Fruit fly (Drosophila melanogaster) whole organism, embryonic: Measurements from ENCODE around the gene Zwilch.
A peak's percentile ranks its signal among the peaks of the same experiment; 100 is the strongest.

Source experiments
- CG10274 ChIP-seq: fragments of 200-800 bp; sonication (Bioruptor generic); optimal IDR thresholded peaks from 3 replicates; lab custom pipeline; 2017; ENCODE audit warnings: missing biosample characterization, mild to moderate bottlenecking, missing genetic modification characterization
- CG10431 ChIP-seq: fragments of 200-800 bp; sonication (Bioruptor generic); optimal IDR thresholded peaks from 3 replicates; lab custom pipeline; 2018; ENCODE audit warnings: missing biosample characterization, mild to moderate bottlenecking, missing genetic modification characterization
- CG11085 ChIP-seq: fragments of 200-800 bp; sonication (Bioruptor generic); IDR thresholded peaks from 2 replicates; pipeline ENCODE4 v1.3.6; 2022; ENCODE audit warnings: missing biosample characterization, missing genetic modification characterization
- CG13287 ChIP-seq: fragments of 200-800 bp; sonication (Bioruptor generic); IDR thresholded peaks from 2 replicates; pipeline ENCODE4 v1.3.6; 2022; ENCODE audit warnings: missing biosample characterization, missing genetic modification characterization; ENCODE audit not compliant: partially characterized antibody
- CG13424 ChIP-seq: fragments of 200-800 bp; sonication (Bioruptor generic); optimal IDR thresholded peaks from 2 replicates; lab custom pipeline; 2019; ENCODE audit warnings: missing biosample characterization, mild to moderate bottlenecking, missing genetic modification characterization, moderate library complexity
- CG14860 ChIP-seq: fragments of 200-800 bp; sonication (Bioruptor generic); IDR thresholded peaks from 3 replicates; pipeline ENCODE4 v1.3.6; 2022; ENCODE audit warnings: missing biosample characterization, missing genetic modification characterization; ENCODE audit not compliant: partially characterized antibody
- CG15696 ChIP-seq: fragments of 200-800 bp; sonication (Bioruptor generic); optimal IDR thresholded peaks from 2 replicates; lab custom pipeline; 2019; ENCODE audit warnings: missing biosample characterization, mild to moderate bottlenecking, missing genetic modification characterization, moderate library complexity
- CG16813 ChIP-seq: fragments of 200-800 bp; sonication (Bioruptor generic); IDR thresholded peaks from 3 replicates; pipeline ENCODE4 v1.3.6; 2022; ENCODE audit warnings: missing biosample characterization, missing genetic modification characterization; ENCODE audit not compliant: partially characterized antibody
- CG17328 ChIP-seq: fragments of 200-800 bp; sonication (Bioruptor generic); IDR thresholded peaks from 2 replicates; pipeline ENCODE4 v1.3.6; 2022; ENCODE audit warnings: missing biosample characterization, missing genetic modification characterization
- CG17385 ChIP-seq: fragments of 200-800 bp; sonication (Bioruptor generic); optimal IDR thresholded peaks from 3 replicates; lab custom pipeline; 2018; ENCODE audit warnings: missing biosample characterization, mild to moderate bottlenecking, missing genetic modification characterization
- CG17802 ChIP-seq: fragments of 200-800 bp; sonication (Bioruptor generic); optimal IDR thresholded peaks from 2 replicates; lab custom pipeline; 2018; ENCODE audit warnings: missing biosample characterization, mild to moderate bottlenecking, missing genetic modification characterization, moderate library complexity
- CG17912 ChIP-seq: fragments of 200-800 bp; sonication (Bioruptor generic); optimal IDR thresholded peaks from 2 replicates; lab custom pipeline; 2018; ENCODE audit warnings: missing biosample characterization, mild to moderate bottlenecking, missing genetic modification characterization
- CG2678 ChIP-seq: fragments of 200-800 bp; sonication (Bioruptor generic); optimal IDR thresholded peaks from 3 replicates; lab custom pipeline; 2019; ENCODE audit warnings: missing biosample characterization, mild to moderate bottlenecking, missing genetic modification characterization, moderate library complexity
- CG2889 ChIP-seq: fragments of 200-800 bp; sonication (Bioruptor generic); IDR thresholded peaks from 3 replicates; pipeline ENCODE4 v1.3.6; 2022; ENCODE audit warnings: missing biosample characterization, missing genetic modification characterization
- CG3407 ChIP-seq: fragments of 200-800 bp; sonication (Bioruptor generic); optimal IDR thresholded peaks from 2 replicates; lab custom pipeline; 2018; ENCODE audit warnings: missing biosample characterization, mild to moderate bottlenecking, missing genetic modification characterization
- CG3847 ChIP-seq: fragments of 200-800 bp; sonication (Bioruptor generic); IDR thresholded peaks from 2 replicates; pipeline ENCODE4 v1.3.6; 2022; ENCODE audit warnings: missing biosample characterization, missing genetic modification characterization
- CG6175 ChIP-seq: fragments of 200-800 bp; sonication (Bioruptor generic); IDR thresholded peaks from 3 replicates; pipeline ENCODE4 v1.3.6; 2022; ENCODE audit warnings: missing biosample characterization, missing genetic modification characterization
- CG6254 ChIP-seq: fragments of 200-800 bp; sonication (Bioruptor generic); optimal IDR thresholded peaks from 3 replicates; lab custom pipeline; 2017; ENCODE audit warnings: mild to moderate bottlenecking, missing biosample characterization, missing genetic modification reagents, missing genetic modification characterization
- CG6654 ChIP-seq: fragments of 200-800 bp; sonication (Bioruptor generic); optimal IDR thresholded peaks from 2 replicates; lab custom pipeline; 2017; ENCODE audit warnings: missing biosample characterization, mild to moderate bottlenecking, missing genetic modification characterization
- CG7556 ChIP-seq: fragments of 200-800 bp; sonication (Bioruptor generic); optimal IDR thresholded peaks from 2 replicates; lab custom pipeline; 2017; ENCODE audit warnings: missing biosample characterization, mild to moderate bottlenecking, missing genetic modification characterization
- CG7987 ChIP-seq: fragments of 200-800 bp; sonication (Bioruptor generic); optimal IDR thresholded peaks from 2 replicates; lab custom pipeline; 2018; ENCODE audit warnings: missing biosample characterization, mild to moderate bottlenecking, missing genetic modification characterization, moderate library complexity
- CG9797 ChIP-seq: fragments of 200-800 bp; sonication (Bioruptor generic); optimal IDR thresholded peaks from 3 replicates; lab custom pipeline; 2018; ENCODE audit warnings: missing biosample characterization, mild to moderate bottlenecking, missing genetic modification characterization
- CG9932 ChIP-seq: fragments of 200-800 bp; sonication (Bioruptor generic); IDR thresholded peaks from 2 replicates; pipeline ENCODE4 v1.3.6; 2022; ENCODE audit warnings: missing biosample characterization, missing genetic modification characterization
- Dek ChIP-seq: fragments of 200-800 bp; sonication (Bioruptor generic); optimal IDR thresholded peaks from 3 replicates; lab custom pipeline; 2019; ENCODE audit warnings: missing biosample characterization, mild to moderate bottlenecking, missing genetic modification characterization, moderate library complexity
- Dll ChIP-seq: fragments of 200-800 bp; sonication (Bioruptor generic); IDR thresholded peaks from 4 replicates; pipeline ENCODE4 v1.3.6; 2022; ENCODE audit warnings: missing biosample characterization, missing genetic modification characterization; ENCODE audit not compliant: partially characterized antibody
- ERR ChIP-seq: fragments of 200-800 bp; sonication (Bioruptor generic); optimal IDR thresholded peaks from 2 replicates; lab custom pipeline; 2016; ENCODE audit warnings: missing biosample characterization, missing genetic modification characterization
- Hmx ChIP-seq: fragments of 200-800 bp; sonication (Bioruptor generic); optimal IDR thresholded peaks from 2 replicates; lab custom pipeline; 2016; ENCODE audit warnings: missing biosample characterization, missing genetic modification characterization
- Hr51 ChIP-seq, 2 experiments: fragments of 200-800 bp; sonication (Bioruptor generic); optimal IDR thresholded peaks; 2 replicates in 1 of 2; 3 replicates in 1 of 2; lab custom pipeline; 2016 to 2018; ENCODE audit warnings: missing biosample characterization in 2 of 2, missing genetic modification characterization in 2 of 2, mild to moderate bottlenecking in 1 of 2, moderate library complexity in 1 of 2
- Jarid2 ChIP-seq: fragments of 200-800 bp; sonication (Bioruptor generic); optimal IDR thresholded peaks from 3 replicates; lab custom pipeline; 2017; ENCODE audit warnings: mild to moderate bottlenecking, missing biosample characterization, missing genetic modification reagents, missing genetic modification characterization
- Mad ChIP-seq: fragments of 200-800 bp; sonication (Bioruptor generic); optimal IDR thresholded peaks from 2 replicates; lab custom pipeline; 2016; ENCODE audit warnings: missing biosample characterization, missing genetic modification characterization
- Mes4 ChIP-seq: fragments of 200-800 bp; sonication (Bioruptor generic); optimal IDR thresholded peaks from 2 replicates; lab custom pipeline; 2016; ENCODE audit warnings: missing biosample characterization, missing genetic modification characterization
- NfI ChIP-seq: fragments of 200-800 bp; sonication (Bioruptor generic); optimal IDR thresholded peaks from 3 replicates; lab custom pipeline; 2018; ENCODE audit warnings: missing biosample characterization, mild to moderate bottlenecking, missing genetic modification characterization, moderate library complexity
- Sry-δ ChIP-seq: fragments of 200-800 bp; sonication (Bioruptor generic); optimal IDR thresholded peaks from 2 replicates; lab custom pipeline; 2016; ENCODE audit warnings: missing biosample characterization, missing genetic modification characterization
- Trl ChIP-seq, 3 experiments: fragments of >200 bp in 2 of 3; fragments of 200-800 bp in 1 of 3; sonication (Bioruptor generic) in 1 of 3; optimal IDR thresholded peaks; 2 replicates in 1 of 3; 3 replicates in 2 of 3; lab custom pipeline; 2016 to 2017; ENCODE audit warnings: missing biosample characterization in 1 of 3, missing genetic modification characterization in 1 of 3
- az2 ChIP-seq: fragments of 200-800 bp; sonication (Bioruptor generic); optimal IDR thresholded peaks from 3 replicates; lab custom pipeline; 2016; ENCODE audit warnings: missing biosample characterization, missing genetic modification characterization
- da ChIP-seq: fragments of 200-800 bp; sonication (Bioruptor generic); optimal IDR thresholded peaks from 2 replicates; lab custom pipeline; 2016; ENCODE audit warnings: missing biosample characterization, missing genetic modification characterization
- dan ChIP-seq: fragments of 200-800 bp; sonication (Bioruptor generic); IDR thresholded peaks from 2 replicates; pipeline ENCODE4 v1.3.6; 2022; ENCODE audit warnings: missing biosample characterization, missing genetic modification characterization
- dmrt11E ChIP-seq: fragments of 200-800 bp; sonication (Bioruptor generic); optimal IDR thresholded peaks from 3 replicates; lab custom pipeline; 2018; ENCODE audit warnings: missing biosample characterization, mild to moderate bottlenecking, missing genetic modification characterization, moderate library complexity
- fd96Cb ChIP-seq: fragments of 200-800 bp; sonication (Bioruptor generic); optimal IDR thresholded peaks from 2 replicates; lab custom pipeline; 2018; ENCODE audit warnings: missing biosample characterization, mild to moderate bottlenecking, missing genetic modification characterization, moderate library complexity
- gem ChIP-seq: fragments of 200-800 bp; sonication (Bioruptor generic); optimal IDR thresholded peaks from 2 replicates; lab custom pipeline; 2019; ENCODE audit warnings: missing biosample characterization, mild to moderate bottlenecking, missing genetic modification characterization, moderate library complexity
- gro ChIP-seq: fragments of 200-800 bp; sonication (Bioruptor generic); optimal IDR thresholded peaks from 2 replicates; lab custom pipeline; 2016; ENCODE audit warnings: missing biosample characterization, missing genetic modification characterization
- gt ChIP-seq: fragments of 200-800 bp; sonication (Bioruptor generic); IDR thresholded peaks from 2 replicates; pipeline ENCODE4 v1.3.6; 2022; ENCODE audit warnings: missing biosample characterization, missing genetic modification characterization
- hbn ChIP-seq: fragments of 200-800 bp; sonication (Bioruptor generic); IDR thresholded peaks from 2 replicates; pipeline ENCODE4 v1.3.6; 2022; ENCODE audit warnings: missing biosample characterization, missing genetic modification characterization; ENCODE audit not compliant: partially characterized antibody
- inv ChIP-seq: fragments of 200-800 bp; sonication (Bioruptor generic); IDR thresholded peaks from 2 replicates; pipeline ENCODE4 v1.3.6; 2022; ENCODE audit warnings: missing biosample characterization, missing genetic modification characterization; ENCODE audit not compliant: partially characterized antibody
- pnt ChIP-seq: fragments of 200-800 bp; sonication (Bioruptor generic); optimal IDR thresholded peaks from 3 replicates; lab custom pipeline; 2016; ENCODE audit warnings: missing biosample characterization, missing genetic modification characterization
- schlank ChIP-seq: fragments of 200-800 bp; sonication (Bioruptor generic); optimal IDR thresholded peaks from 2 replicates; lab custom pipeline; 2018; ENCODE audit warnings: missing biosample characterization, mild to moderate bottlenecking, missing genetic modification characterization
- sd ChIP-seq: fragments of 200-800 bp; sonication (Bioruptor generic); optimal IDR thresholded peaks from 3 replicates; lab custom pipeline; 2018; ENCODE audit warnings: missing biosample characterization, mild to moderate bottlenecking, missing genetic modification characterization, moderate library complexity
- zen2 ChIP-seq: fragments of 200-800 bp; sonication (Bioruptor generic); IDR thresholded peaks from 3 replicates; pipeline ENCODE4 v1.3.6; 2022; ENCODE audit warnings: missing biosample characterization, missing genetic modification characterization; ENCODE audit not compliant: partially characterized antibody

Zwilch gene

DNA sequence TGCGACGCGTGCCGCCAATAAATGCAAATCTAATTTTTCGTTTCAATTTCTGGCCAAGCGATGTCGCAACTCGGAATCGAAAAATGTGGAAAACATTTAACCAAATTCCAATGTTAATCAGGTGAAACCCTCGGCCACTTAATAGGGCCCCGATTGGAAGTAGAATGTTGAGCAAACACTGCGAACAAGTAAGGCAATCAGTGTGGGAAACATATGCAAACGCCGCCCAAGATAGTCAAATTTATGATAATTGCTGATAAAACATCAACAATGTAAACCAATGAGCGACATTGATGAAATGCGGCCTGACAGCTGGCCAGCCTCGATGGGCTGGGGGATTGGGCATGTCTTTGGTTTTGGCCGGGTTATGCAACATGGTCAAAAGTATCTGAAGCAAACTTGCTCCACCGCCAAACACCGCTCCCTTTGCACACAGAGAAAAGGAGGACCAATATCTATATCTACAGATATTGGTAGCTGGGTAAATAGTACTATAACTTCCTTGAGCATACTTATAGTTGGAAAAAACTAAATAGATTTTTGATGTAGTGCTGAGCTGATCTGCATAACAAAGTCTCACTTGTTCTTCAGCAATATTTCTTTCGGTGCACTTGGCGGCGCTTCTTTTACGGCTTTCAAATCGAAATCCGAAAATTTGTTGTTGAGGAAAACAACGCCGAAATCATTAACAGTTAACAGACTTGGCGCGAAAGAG lies 34.3 kb upstream of the Zwilch start (continued):
- TF ChIP-seq CG13287 (GFP tag; lab: Robert Waterston, UW) (no peak), CG17802 (tag; lab: Kevin White, UChicago) (peak; percentile 67), CG6654 (GFP tag; lab: Kevin White, UChicago) (peak; percentile 48), gt (GFP tag; lab: Robert Waterston, UW) (peak; percentile 48; the same call in 1 of the 2 replicates), Sry-δ (peak; percentile 20), Dll (no peak), dmrt11E (tag; lab: Kevin White, UChicago) (no peak), CG2889 (GFP tag; lab: Robert Waterston, UW) (peak; percentile 47; the same call in 1 of the 3 replicates), NfI (peak; percentile 46), zen2 (GFP tag; lab: Robert Waterston, UW) (no peak), CG17912 (GFP tag; lab: Kevin White, UChicago) (no peak), CG17328 (GFP tag; lab: Robert Waterston, UW) (peak; percentile 69), fd96Cb (tag; lab: Kevin White, UChicago) (peak; percentile 85), gro (GFP tag; lab: Kevin White, UChicago) (no peak), CG9932 (no peak), Dek (peak; percentile 57), Hmx (no peak), Mad (GFP tag; lab: Kevin White, UChicago) (peak; percentile 11), CG16813 (GFP tag; lab: Robert Waterston, UW) (no peak), CG11085 (no peak), dan (GFP tag; lab: Robert Waterston, UW) (no peak), Jarid2 (GFP tag; lab: Kevin White, UChicago) (peak; percentile 18), Trl (optimal IDR thresholded peaks at IDR 0.05; lab: Kevin White, UChicago) (no peak), Trl (GFP tag; optimal IDR thresholded peaks at IDR 0.05; lab: Kevin White, UChicago) (peak; percentile 49), CG6175 (GFP tag; lab: Robert Waterston, UW) (no peak), CG3847 (GFP tag; lab: Robert Waterston, UW) (peak; percentile 58), CG10274 (GFP tag; lab: Kevin White, UChicago) (peak; percentile 41), da (GFP tag; lab: Kevin White, UChicago) (no peak), CG3407 (GFP tag; lab: Kevin White, UChicago) (peak; percentile 65), ERR (GFP tag; lab: Kevin White, UChicago) (peak; percentile 4), gem (tag; lab: Kevin White, UChicago) (peak; percentile 82), CG14860 (GFP tag; lab: Robert Waterston, UW) (no peak), az2 (GFP tag; lab: Kevin White, UChicago) (peak; percentile 73), CG7556 (GFP tag; lab: Kevin White, UChicago) (peak; percentile 65), sd (tag; lab: Kevin White, UChicago) (peak; percentile 86), CG15696 (tag; lab: Kevin White, UChicago) (no peak), Hr51 (GFP tag; optimal IDR thresholded peaks at IDR 0.05; lab: Kevin White, UChicago) (peak; percentile 2 to 85), CG2678 (peak; percentile 88), pnt (GFP tag; lab: Kevin White, UChicago) (peak; percentile 70), CG10431 (GFP tag; lab: Kevin White, UChicago) (peak; percentile 40), CG7987 (GFP tag; lab: Kevin White, UChicago) (peak; percentile 14), CG6254 (peak; percentile 62), schlank (tag; lab: Kevin White, UChicago) (no peak), CG9797 (GFP tag; lab: Kevin White, UChicago) (no peak), Mes4 (peak; percentile 45), CG17385 (GFP tag; lab: Kevin White, UChicago) (peak; percentile 69), inv (no peak), CG13424 (tag; lab: Kevin White, UChicago) (peak; percentile 85), hbn (GFP tag; lab: Robert Waterston, UW) (no peak)
